Worm (Caenorhabditis elegans): ENCODE measurements around the gene let-721.

DNA sequence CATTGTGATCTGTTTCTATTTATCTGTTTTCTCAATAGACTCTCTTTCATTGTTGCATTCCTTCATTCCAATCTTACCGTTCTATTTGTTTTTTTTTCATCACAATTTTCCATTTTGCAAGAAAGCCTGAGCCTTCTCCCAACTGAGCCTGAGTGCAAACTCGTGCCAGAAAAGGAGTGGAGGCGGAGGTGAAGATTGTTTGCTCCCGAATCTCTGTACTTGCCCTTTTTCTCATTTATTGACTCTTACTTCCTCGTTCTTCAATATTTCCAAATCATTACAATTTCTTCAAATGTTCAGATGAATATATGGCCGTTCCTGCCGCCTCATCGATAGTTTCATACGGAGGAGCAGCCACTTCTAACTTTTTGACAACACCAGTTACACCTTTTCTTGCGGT, 39.9 kb downstream of the let-721 start, which contains the start of gene let-756:
- TF ChIP-seq lsy-2 (tag; optimal IDR thresholded peaks at IDR 0.05) (no peak), nhr-90 (tag; optimal IDR thresholded peaks at IDR 0.05; ENCODE audit: poor library complexity) (no peak), dpl-1 (GFP tag; optimal IDR thresholded peaks at IDR 0.05) (no peak), efl-3 (GFP tag; optimal IDR thresholded peaks at IDR 0.05) (no peak), zag-1 (tag; optimal IDR thresholded peaks at IDR 0.05) (no peak), ceh-90 (tag; optimal IDR thresholded peaks at IDR 0.05) (no peak), aly-2 (tag; optimal IDR thresholded peaks at IDR 0.05) (no peak), ama-1 (optimal IDR thresholded peaks at IDR 0.05) (no peak), nhr-237 (tag; optimal IDR thresholded peaks at IDR 0.05) (no peak), elt-3 (tag; optimal IDR thresholded peaks at IDR 0.05) (no peak)

Data from whole organism, L1 larva.